Fruit fly (Drosophila melanogaster): ENCODE results near the gene CG4596.

Gene CG4596

dm6 chr3R:10872148-10872783, 572 bp upstream of the CG4596 start, which contains the start of gene Fdh (continued):
- peak; percentile 31 for TF ChIP-seq CG16779 (tag; optimal IDR thresholded peaks at IDR 0.05)
- TF ChIP-seq dsx (GFP tag; optimal IDR thresholded peaks at IDR 0.05; ENCODE audit: poor library complexity, severe bottlenecking), result peak; percentile 21
- TF ChIP-seq topi (GFP tag; optimal IDR thresholded peaks at IDR 0.05), result peak; percentile 59
- TF ChIP-seq svp (GFP tag), result peak; percentile 79
- peak; percentile 45 for TF ChIP-seq CG10669 (GFP tag; optimal IDR thresholded peaks at IDR 0.05)
- TF ChIP-seq Eip75B (GFP tag; optimal IDR thresholded peaks at IDR 0.05), result peak; percentile 60
- TF ChIP-seq Sox102F (GFP tag; optimal IDR thresholded peaks at IDR 0.05), result no peak
- peak; percentile 89 for TF ChIP-seq Eip78C (GFP tag)
- no peak for TF ChIP-seq Hr38 (GFP tag; optimal IDR thresholded peaks at IDR 0.05)
- TF ChIP-seq CG8319 (GFP tag; optimal IDR thresholded peaks at IDR 0.05), result no peak
- peak; percentile 46 for TF ChIP-seq CG6792 (GFP tag; optimal IDR thresholded peaks at IDR 0.05)
- peak; percentile 22 for TF ChIP-seq CG8632 (GFP tag; optimal IDR thresholded peaks at IDR 0.05)
- TF ChIP-seq Blimp-1 (GFP tag; optimal IDR thresholded peaks at IDR 0.05), result no peak
- TF ChIP-seq CG11294 (GFP tag; IDR thresholded peaks at IDR 0.05), result no peak
- TF ChIP-seq CG6808 (GFP tag; optimal IDR thresholded peaks at IDR 0.05), result peak; percentile 53
- peak; percentile 54 for TF ChIP-seq CG3032 (tag; optimal IDR thresholded peaks at IDR 0.05)
- TF ChIP-seq CG3919 (GFP tag; optimal IDR thresholded peaks at IDR 0.05), result peak; percentile 48
- peak; percentile 31 for TF ChIP-seq Sox14 (GFP tag; optimal IDR thresholded peaks at IDR 0.05)
- peak; percentile 40 to 49 for TF ChIP-seq ss (GFP tag; optimal IDR thresholded peaks at IDR 0.05)
- no peak for TF ChIP-seq Gug (GFP tag; IDR thresholded peaks at IDR 0.05)
- TF ChIP-seq vri (GFP tag; optimal IDR thresholded peaks at IDR 0.05), result peak; percentile 32
- peak; percentile 36 for TF ChIP-seq Ets96B (tag; optimal IDR thresholded peaks at IDR 0.05)
- peak; percentile 55 for TF ChIP-seq CG32006 (GFP tag; optimal IDR thresholded peaks at IDR 0.05)
- TF ChIP-seq acj6 (GFP tag; optimal IDR thresholded peaks at IDR 0.05), result peak; percentile 63
- no peak for TF ChIP-seq Smox (GFP tag; optimal IDR thresholded peaks at IDR 0.05)
- no peak for TF ChIP-seq net (GFP tag; optimal IDR thresholded peaks at IDR 0.05)
- peak; percentile 40; the same call in 1 of the 3 replicates for TF ChIP-seq eg (GFP tag; IDR thresholded peaks at IDR 0.05)
- TF ChIP-seq Hr4 (GFP tag; optimal IDR thresholded peaks at IDR 0.05), result peak; percentile 54
- no peak for TF ChIP-seq CG4318 (GFP tag; optimal IDR thresholded peaks at IDR 0.05)
- peak; percentile 50 for TF ChIP-seq CG31627 (GFP tag; optimal IDR thresholded peaks at IDR 0.05)
- TF ChIP-seq Hr39 (GFP tag; optimal IDR thresholded peaks at IDR 0.05), result peak; percentile 40
- no peak for TF ChIP-seq CG11762 (GFP tag; optimal IDR thresholded peaks at IDR 0.05; ENCODE audit: insufficient read depth)
- TF ChIP-seq CG6276 (GFP tag; optimal IDR thresholded peaks at IDR 0.05), result no peak

DNA sequence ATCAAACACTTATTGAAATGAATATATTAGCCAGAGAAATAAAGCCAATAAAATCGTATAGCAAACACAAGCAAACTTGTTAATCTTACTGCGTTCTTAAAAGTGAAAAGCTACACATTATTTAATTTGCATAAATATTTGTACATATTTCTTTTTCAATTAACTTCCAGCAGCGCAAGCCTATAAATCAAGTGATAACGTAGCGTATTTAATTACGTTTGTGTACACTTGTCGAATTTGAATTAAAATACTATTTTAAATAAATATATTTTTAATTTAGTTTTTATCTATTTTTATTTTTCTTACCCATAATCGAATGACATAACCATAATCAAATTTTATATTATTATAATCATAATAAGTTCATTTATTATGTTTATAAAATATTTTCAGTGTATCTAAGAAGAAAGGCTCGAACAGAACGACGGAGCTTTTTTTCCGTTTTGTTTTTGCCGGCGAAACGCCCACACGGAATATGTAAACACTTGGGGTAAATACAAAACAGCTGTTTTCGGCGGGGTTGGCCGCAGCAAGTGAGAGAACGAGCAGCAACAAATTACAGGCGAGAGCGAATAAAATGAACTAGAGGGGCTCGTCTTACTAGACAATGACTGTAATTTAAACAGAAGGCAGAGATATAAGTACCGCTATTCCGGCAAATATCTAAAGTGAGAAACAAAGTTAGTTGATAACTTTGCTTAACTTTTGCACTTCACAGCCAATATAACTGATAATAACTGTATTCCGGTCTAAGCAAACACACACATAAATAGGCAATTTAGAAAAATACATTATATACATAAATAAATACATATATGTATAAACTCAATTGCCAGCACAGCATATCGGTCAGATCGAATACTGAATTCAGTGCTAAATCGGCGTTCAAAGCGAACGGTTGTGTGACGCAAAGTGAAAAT, 2.9 kb downstream of the CG4596 start, which contains the start of gene Sodh2:
Gene Sodh2 (plus strand): TSS at position 870 of the 920 bp plus-strand sequence.
- TF ChIP-seq Sox102F (GFP tag; optimal IDR thresholded peaks at IDR 0.05), result peak; percentile 77
- TF ChIP-seq eg (GFP tag; IDR thresholded peaks at IDR 0.05), result peak; percentile 88
- peak; percentile 76 for TF ChIP-seq CG8119 (GFP tag; IDR thresholded peaks at IDR 0.05)
- peak; percentile 45 for TF ChIP-seq CG6808 (GFP tag; optimal IDR thresholded peaks at IDR 0.05)
- TF ChIP-seq Eip93F (GFP tag; optimal IDR thresholded peaks at IDR 0.05), result peak; percentile 50
- TF ChIP-seq CG4318 (GFP tag; optimal IDR thresholded peaks at IDR 0.05), result no peak
- TF ChIP-seq CG15336 (GFP tag; IDR thresholded peaks at IDR 0.05), result peak; percentile 86
- TF ChIP-seq Hr4 (GFP tag; optimal IDR thresholded peaks at IDR 0.05), result peak; percentile 72
- no peak for TF ChIP-seq CG1621 (tag; optimal IDR thresholded peaks at IDR 0.05)
- TF ChIP-seq CG8632 (GFP tag; optimal IDR thresholded peaks at IDR 0.05), result peak; percentile 73
- TF ChIP-seq lz (GFP tag; optimal IDR thresholded peaks at IDR 0.05), result peak; percentile 53
- no peak for TF ChIP-seq Eip75B (GFP tag; optimal IDR thresholded peaks at IDR 0.05)
- no peak for TF ChIP-seq fd85E (GFP tag; optimal IDR thresholded peaks at IDR 0.05)
- TF ChIP-seq salr (GFP tag; optimal IDR thresholded peaks at IDR 0.05), result peak in 1 of 2 experiments; percentile 54
- TF ChIP-seq Smox (GFP tag; optimal IDR thresholded peaks at IDR 0.05), result peak; percentile 42
- TF ChIP-seq CG10669 (GFP tag; optimal IDR thresholded peaks at IDR 0.05), result peak; percentile 50
- peak; percentile 12 for TF ChIP-seq CG10631 (GFP tag; optimal IDR thresholded peaks at IDR 0.05)
- peak; percentile 7 for TF ChIP-seq CG31627 (GFP tag; optimal IDR thresholded peaks at IDR 0.05)
- TF ChIP-seq Lpt (GFP tag; optimal IDR thresholded peaks at IDR 0.05), result peak; percentile 43
- TF ChIP-seq topi (GFP tag; optimal IDR thresholded peaks at IDR 0.05), result peak; percentile 46
- TF ChIP-seq spab (GFP tag; optimal IDR thresholded peaks at IDR 0.05), result peak; percentile 35
- TF ChIP-seq Blimp-1 (GFP tag; optimal IDR thresholded peaks at IDR 0.05), result peak; percentile 48
- peak; percentile 22 for TF ChIP-seq Met (GFP tag; optimal IDR thresholded peaks at IDR 0.05)
- peak; percentile 16 for TF ChIP-seq cyc (GFP tag; optimal IDR thresholded peaks at IDR 0.05)
- peak; percentile 58 for TF ChIP-seq Ets96B (tag; optimal IDR thresholded peaks at IDR 0.05)
- TF ChIP-seq dac (GFP tag; optimal IDR thresholded peaks at IDR 0.05), result peak; percentile 32
- TF ChIP-seq CG8319 (GFP tag; optimal IDR thresholded peaks at IDR 0.05), result no peak
